Worm (Caenorhabditis elegans): ENCODE measurements around the gene C31H1.1.

Gene C31H1.1

ce11 chrIV:5753954-5754543 is 43.2 kb upstream of the C31H1.1 start:
- TF ChIP-seq egl-5 (tag; optimal IDR thresholded peaks at IDR 0.05) (peak; percentile 40), nhr-76 (tag; optimal IDR thresholded peaks at IDR 0.05) (peak; percentile 47), ceh-16 (tag; optimal IDR thresholded peaks at IDR 0.05) (no peak), daf-12 (tag; optimal IDR thresholded peaks at IDR 0.05) (no peak), nfya-1 (tag; optimal IDR thresholded peaks at IDR 0.05; ENCODE audit: insufficient read depth) (peak; percentile 83), lin-15B (tag; optimal IDR thresholded peaks at IDR 0.05) (peak; percentile 9), fkh-2 (tag; optimal IDR thresholded peaks at IDR 0.05) (no peak), mml-1 (tag; optimal IDR thresholded peaks at IDR 0.05) (no peak), pha-4 (tag; optimal IDR thresholded peaks at IDR 0.05) (peak; percentile 92), unc-62 (GFP tag; optimal IDR thresholded peaks at IDR 0.05) (no peak), ztf-4 (tag; optimal IDR thresholded peaks at IDR 0.05) (no peak), elt-1 (tag; optimal IDR thresholded peaks at IDR 0.05) (no peak), jun-1 (tag; optimal IDR thresholded peaks at IDR 0.05) (peak; percentile 75), nhr-237 (tag; optimal IDR thresholded peaks at IDR 0.05) (no peak), fos-1 (tag; optimal IDR thresholded peaks at IDR 0.05) (no peak), ama-1 (optimal IDR thresholded peaks at IDR 0.05) (peak; percentile 33), fkh-10 (GFP tag; optimal IDR thresholded peaks at IDR 0.05) (no peak), R02D3.7 (tag; optimal IDR thresholded peaks at IDR 0.05) (peak; percentile 46), mdl-1 (tag; optimal IDR thresholded peaks at IDR 0.05) (peak; percentile 70), ceh-82 (tag; optimal IDR thresholded peaks at IDR 0.05) (no peak), elt-2 (tag; optimal IDR thresholded peaks at IDR 0.05) (peak; percentile 85), nhr-25 (tag; optimal IDR thresholded peaks at IDR 0.05) (peak; percentile 74), hmg-11 (tag; optimal IDR thresholded peaks at IDR 0.05) (peak; percentile 92), ceh-28 (tag; optimal IDR thresholded peaks at IDR 0.05) (peak; percentile 48), eor-1 (tag; optimal IDR thresholded peaks at IDR 0.05) (no peak), skn-1 (tag; optimal IDR thresholded peaks at IDR 0.05) (no peak), ZK546.5 (tag; optimal IDR thresholded peaks at IDR 0.05) (no peak), ceh-9 (tag; optimal IDR thresholded peaks at IDR 0.05) (no peak), tbx-2 (tag; optimal IDR thresholded peaks at IDR 0.05) (peak; percentile 53), snpc-4 (tag; optimal IDR thresholded peaks at IDR 0.05) (peak; percentile 19), aly-2 (tag; optimal IDR thresholded peaks at IDR 0.05) (no peak), lin-39 (tag; optimal IDR thresholded peaks at IDR 0.05) (peak; percentile 44), pqm-1 (tag; optimal IDR thresholded peaks at IDR 0.05) (peak; percentile 91), sea-2 (GFP tag; optimal IDR thresholded peaks at IDR 0.05) (no peak), nhr-28 (tag; optimal IDR thresholded peaks at IDR 0.05) (no peak), zag-1 (tag; optimal IDR thresholded peaks at IDR 0.05) (no peak), nhr-43 (tag; optimal IDR thresholded peaks at IDR 0.05; ENCODE audit: poor library complexity, severe bottlenecking) (peak; percentile 41), lsy-12 (tag; optimal IDR thresholded peaks at IDR 0.05) (peak; percentile 70), ztf-11 (tag; optimal IDR thresholded peaks at IDR 0.05) (no peak), nhr-67 (tag; optimal IDR thresholded peaks at IDR 0.05) (no peak), nhr-77 (tag; optimal IDR thresholded peaks at IDR 0.05) (peak; percentile 43), nhr-23 (tag; optimal IDR thresholded peaks at IDR 0.05) (peak; percentile 70), elt-3 (tag; optimal IDR thresholded peaks at IDR 0.05) (no peak), egl-27 (tag; optimal IDR thresholded peaks at IDR 0.05) (no peak), nhr-12 (tag; optimal IDR thresholded peaks at IDR 0.05) (no peak), unc-39 (tag; optimal IDR thresholded peaks at IDR 0.05) (no peak), nhr-11 (tag; optimal IDR thresholded peaks at IDR 0.05) (peak; percentile 30)
